Fruit fly (Drosophila melanogaster) whole organism, pupa: Measurements from ENCODE around the gene CG3062.

Experiments used
- CG13204 ChIP-seq: fragments of 200-800 bp; sonication (Bioruptor generic); optimal IDR thresholded peaks from 2 replicates; lab custom pipeline; 2018; ENCODE audit warnings: missing biosample characterization, mild to moderate bottlenecking, missing genetic modification characterization, moderate library complexity
- CG15710 ChIP-seq: fragments of 200-800 bp; sonication (Bioruptor generic); optimal IDR thresholded peaks from 2 replicates; lab custom pipeline; 2018; ENCODE audit warnings: missing biosample characterization, mild to moderate bottlenecking, missing genetic modification characterization, moderate library complexity
- CG17806 ChIP-seq: fragments of 200-800 bp; sonication (Bioruptor generic); optimal IDR thresholded peaks from 2 replicates; lab custom pipeline; 2018; ENCODE audit warnings: missing biosample characterization, mild to moderate bottlenecking, missing genetic modification characterization, moderate library complexity
- CG32121 ChIP-seq: fragments of 200-800 bp; sonication (Bioruptor generic); IDR thresholded peaks from 2 replicates; pipeline ENCODE4 v1.3.6; 2022; ENCODE audit warnings: missing biosample characterization, missing genetic modification characterization
- CG4496 ChIP-seq: fragments of 200-800 bp; sonication (Bioruptor generic); IDR thresholded peaks from 3 replicates; pipeline ENCODE4 v1.3.6; 2022; ENCODE audit warnings: missing biosample characterization, missing genetic modification characterization
- CG8159 ChIP-seq: fragments of 200-800 bp; sonication (Bioruptor generic); optimal IDR thresholded peaks from 3 replicates; lab custom pipeline; 2018; ENCODE audit warnings: missing biosample characterization, mild to moderate bottlenecking, missing genetic modification characterization, moderate library complexity
- CG9948 ChIP-seq: fragments of 200-800 bp; sonication (Bioruptor generic); optimal IDR thresholded peaks from 2 replicates; lab custom pipeline; 2018; ENCODE audit warnings: missing biosample characterization, mild to moderate bottlenecking, missing genetic modification characterization, moderate library complexity
- EcR ChIP-seq: fragments of 200-800 bp; sonication (Bioruptor generic); optimal IDR thresholded peaks from 3 replicates; lab custom pipeline; 2019; ENCODE audit warnings: missing biosample characterization, missing genetic modification characterization, mild to moderate bottlenecking, moderate library complexity, missing genetic modification reagents
- Snoo ChIP-seq: fragments of 200-800 bp; sonication (Bioruptor generic); optimal IDR thresholded peaks from 3 replicates; lab custom pipeline; 2017; ENCODE audit warnings: missing biosample characterization, mild to moderate bottlenecking, missing genetic modification characterization, inconsistent platforms
- fd96Ca ChIP-seq: fragments of 200-800 bp; sonication (Bioruptor generic); IDR thresholded peaks from 3 replicates; pipeline ENCODE4 v1.3.6; 2022; ENCODE audit warnings: missing biosample characterization, missing genetic modification characterization

DNA sequence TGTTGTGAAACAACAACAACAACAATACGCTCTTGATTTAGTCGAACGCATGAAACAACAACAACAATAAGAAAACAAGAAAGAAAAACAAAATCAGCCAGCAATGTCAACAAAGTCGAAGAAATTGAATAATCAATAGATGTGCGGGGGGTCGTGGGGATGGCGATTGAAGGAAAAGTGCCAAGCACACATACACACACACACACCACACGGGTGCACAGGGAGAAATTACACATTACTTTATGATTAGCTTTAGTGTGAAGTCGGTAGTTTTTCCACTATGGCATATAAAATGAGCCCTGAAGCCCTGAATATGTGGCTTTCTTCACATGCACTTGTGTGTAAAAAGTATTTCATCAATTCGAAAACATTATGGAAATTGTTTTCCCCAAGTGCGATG lies 48.3 kb upstream of the CG3062 start:
- TF ChIP-seq Snoo (tag; lab: Kevin White, UChicago), result no peak
- TF ChIP-seq CG4496 (GFP tag; lab: Robert Waterston, UW), result no peak
- TF ChIP-seq CG17806 (tag; lab: Kevin White, UChicago), result no peak
- TF ChIP-seq CG8159 (tag; lab: Kevin White, UChicago), result no peak
- TF ChIP-seq fd96Ca, result no peak
- TF ChIP-seq EcR, result no peak
- no peak for TF ChIP-seq CG13204 (GFP tag; lab: Kevin White, UChicago)
- TF ChIP-seq CG15710 (tag; lab: Kevin White, UChicago), result no peak
- TF ChIP-seq CG32121 (GFP tag; lab: Robert Waterston, UW), result no peak
- TF ChIP-seq CG9948 (tag; lab: Kevin White, UChicago), result no peak
